Worm (Caenorhabditis elegans) whole organism, L3 larva: Measurements from ENCODE around the gene cts-1.

Experiments
- fkh-2 ChIP-seq: fragments of 150-350 bp; optimal IDR thresholded peaks from 2 replicates; lab custom pipeline; 2014; ENCODE audit warnings: missing biosample characterization, missing genetic modification reagents, missing genetic modification characterization
- nhr-43 ChIP-seq: sonication (generic microtip); optimal IDR thresholded peaks from 2 replicates; lab custom pipeline; 2016; ENCODE audit warnings: mild to moderate bottlenecking, missing genetic modification characterization, missing compliant biosample characterization; ENCODE audit not compliant: poor library complexity, severe bottlenecking

ce11 chrIII:10215882-10216281 is 553 bp downstream of the cts-1 start:
- TF ChIP-seq fkh-2 = no peak
- peak; percentile 33 for TF ChIP-seq nhr-43 (tag; lab: Kevin White, UChicago)
